Worm (Caenorhabditis elegans) whole organism, L2 larva: ENCODE results near the gene F54D5.17.

ENCODE experiments used
- F13H6.1 ChIP-seq: sonication (generic microtip); optimal IDR thresholded peaks from 2 replicates; lab custom pipeline; 2016; ENCODE audit warnings: missing genetic modification characterization, missing compliant biosample characterization
- dmd-4 ChIP-seq: sonication (generic microtip); optimal IDR thresholded peaks from 2 replicates; lab custom pipeline; 2017; ENCODE audit warnings: missing biosample characterization, missing genetic modification characterization
- nhr-6 ChIP-seq: fragments of 150-350 bp; optimal IDR thresholded peaks from 2 replicates; lab custom pipeline; 2014; ENCODE audit warnings: missing biosample characterization, missing genetic modification characterization
- nhr-77 ChIP-seq: fragments of 150-350 bp; optimal IDR thresholded peaks from 2 replicates; lab custom pipeline; 2014; ENCODE audit warnings: missing biosample characterization, missing genetic modification characterization
- skn-1 ChIP-seq: sonication (generic microtip); optimal IDR thresholded peaks from 2 replicates; lab custom pipeline; 2017; ENCODE audit warnings: missing biosample characterization, missing genetic modification characterization
- zag-1 ChIP-seq: fragments of 150-350 bp; optimal IDR thresholded peaks from 2 replicates; lab custom pipeline; 2014; ENCODE audit warnings: missing biosample characterization, missing genetic modification characterization

- no peak for TF ChIP-seq skn-1
- TF ChIP-seq dmd-4 = no peak
- TF ChIP-seq zag-1 (tag; lab: Kevin White, UChicago) = no peak
- no peak for TF ChIP-seq nhr-6 (tag; lab: Kevin White, UChicago)
- TF ChIP-seq nhr-77 (tag; lab: Kevin White, UChicago) = no peak
- TF ChIP-seq F13H6.1 (tag; lab: Kevin White, UChicago) = no peak
These were observed 22.7 kb upstream of the F54D5.17 start, which contains the start of gene mdt-8 for ce11 chrII:11533716-11534115.
